Fruit fly (Drosophila melanogaster) whole organism, prepupa: ENCODE measurements around the gene et.

Experiments
- CG11294 ChIP-seq: fragments of 200-800 bp; sonication (Bioruptor generic); IDR thresholded peaks from 2 replicates; pipeline ENCODE4 v1.3.6; 2022; ENCODE audit warnings: missing biosample characterization, missing genetic modification characterization
- CG1621 ChIP-seq: fragments of 200-800 bp; sonication (Bioruptor generic); optimal IDR thresholded peaks from 3 replicates; lab custom pipeline; 2018; ENCODE audit warnings: missing biosample characterization, mild to moderate bottlenecking, missing genetic modification characterization
- CG3032 ChIP-seq: fragments of 200-800 bp; optimal IDR thresholded peaks from 2 replicates; lab custom pipeline; 2019; ENCODE audit warnings: missing biosample characterization, mild to moderate bottlenecking, missing genetic modification characterization, moderate library complexity
- CG34406 ChIP-seq: fragments of 200-800 bp; sonication (Bioruptor generic); optimal IDR thresholded peaks from 3 replicates; lab custom pipeline; 2016; ENCODE audit warnings: missing biosample characterization, missing genetic modification characterization
- CG3919 ChIP-seq: fragments of 200-800 bp; sonication (Bioruptor generic); optimal IDR thresholded peaks from 3 replicates; lab custom pipeline; 2016; ENCODE audit warnings: missing biosample characterization, missing genetic modification characterization
- CG4318 ChIP-seq: fragments of 200-800 bp; sonication (Bioruptor generic); optimal IDR thresholded peaks from 3 replicates; lab custom pipeline; 2017; ENCODE audit warnings: missing biosample characterization, mild to moderate bottlenecking, missing genetic modification characterization
- CG6163 ChIP-seq: fragments of 200-800 bp; sonication (Bioruptor generic); IDR thresholded peaks from 3 replicates; pipeline ENCODE4 v1.3.6; 2022; ENCODE audit warnings: missing biosample characterization, missing genetic modification characterization
- CG6854 ChIP-seq: fragments of 200-800 bp; sonication (Bioruptor generic); optimal IDR thresholded peaks from 2 replicates; lab custom pipeline; 2017; ENCODE audit warnings: missing biosample characterization, mild to moderate bottlenecking, missing genetic modification characterization
- CG7368 ChIP-seq: fragments of 200-800 bp; sonication (Bioruptor generic); optimal IDR thresholded peaks from 3 replicates; lab custom pipeline; 2016; ENCODE audit warnings: missing biosample characterization, missing genetic modification characterization
- CG8119 ChIP-seq: fragments of 200-800 bp; sonication (Bioruptor generic); IDR thresholded peaks from 3 replicates; pipeline ENCODE4 v1.3.6; 2022; ENCODE audit warnings: missing biosample characterization, missing genetic modification characterization
- Eip78C ChIP-seq: fragments of 200-800 bp; sonication (Bioruptor generic); peaks from one replicate; lab custom pipeline; 2016; ENCODE audit warnings: missing biosample characterization, missing genetic modification characterization
- Eip93F ChIP-seq: fragments of 200-800 bp; sonication (Bioruptor generic); optimal IDR thresholded peaks from 2 replicates; lab custom pipeline; 2016; ENCODE audit warnings: missing biosample characterization, mild to moderate bottlenecking, missing genetic modification characterization
- OdsH ChIP-seq: fragments of 200-800 bp; sonication (Bioruptor generic); optimal IDR thresholded peaks from 3 replicates; lab custom pipeline; 2016; ENCODE audit warnings: missing biosample characterization, missing genetic modification characterization
- Sox102F ChIP-seq: fragments of 200-800 bp; sonication (Bioruptor generic); optimal IDR thresholded peaks from 2 replicates; lab custom pipeline; 2016; ENCODE audit warnings: missing biosample characterization, mild to moderate bottlenecking, missing genetic modification characterization
- Sox14 ChIP-seq: fragments of 200-800 bp; sonication (Bioruptor generic); optimal IDR thresholded peaks from 3 replicates; lab custom pipeline; 2016; ENCODE audit warnings: missing biosample characterization, missing genetic modification characterization
- achi ChIP-seq: fragments of 200-800 bp; sonication (Bioruptor generic); optimal IDR thresholded peaks from 3 replicates; lab custom pipeline; 2016; ENCODE audit warnings: missing biosample characterization, missing genetic modification characterization
- cyc ChIP-seq: fragments of 200-800 bp; sonication (Bioruptor generic); optimal IDR thresholded peaks from 3 replicates; lab custom pipeline; 2016; ENCODE audit warnings: missing biosample characterization, missing genetic modification characterization
- dsx ChIP-seq: fragments of 200-800 bp; optimal IDR thresholded peaks from 3 replicates; lab custom pipeline; 2019; ENCODE audit warnings: missing biosample characterization, mild to moderate bottlenecking, missing genetic modification characterization, moderate library complexity; ENCODE audit not compliant: poor library complexity, severe bottlenecking
- eg ChIP-seq: fragments of 200-800 bp; sonication (Bioruptor generic); IDR thresholded peaks from 3 replicates; pipeline ENCODE4 v1.3.6; 2022; ENCODE audit warnings: missing biosample characterization, missing genetic modification characterization
- esn ChIP-seq: fragments of 200-800 bp; sonication (Bioruptor generic); optimal IDR thresholded peaks from 2 replicates; lab custom pipeline; 2016; ENCODE audit warnings: missing biosample characterization, mild to moderate bottlenecking, missing genetic modification characterization, moderate library complexity
- fd59A ChIP-seq: fragments of 200-800 bp; sonication (Bioruptor generic); optimal IDR thresholded peaks from 2 replicates; lab custom pipeline; 2017; ENCODE audit warnings: missing biosample characterization, mild to moderate bottlenecking, missing genetic modification characterization, missing genetic modification reagents
- fkh ChIP-seq: fragments of 200-800 bp; sonication (Bioruptor generic); optimal IDR thresholded peaks from 3 replicates; lab custom pipeline; 2017; ENCODE audit warnings: missing biosample characterization, mild to moderate bottlenecking, missing genetic modification characterization, moderate library complexity
- lz ChIP-seq: fragments of 200-800 bp; sonication (Bioruptor generic); optimal IDR thresholded peaks from 3 replicates; lab custom pipeline; 2016; ENCODE audit warnings: missing biosample characterization, missing genetic modification characterization
- salr ChIP-seq, 2 experiments: fragments of 200-800 bp; sonication (Bioruptor generic); optimal IDR thresholded peaks; 3 replicates each; lab custom pipeline; 2016 to 2018; ENCODE audit warnings: missing biosample characterization in 2 of 2, missing genetic modification characterization in 2 of 2, mild to moderate bottlenecking in 1 of 2
- ss ChIP-seq, 2 experiments: fragments of 200-800 bp; sonication (Bioruptor generic); optimal IDR thresholded peaks; 2 replicates in 1 of 2; 3 replicates in 1 of 2; lab custom pipeline; 2017 to 2018; ENCODE audit warnings: mild to moderate bottlenecking in 2 of 2, missing biosample characterization in 2 of 2, missing genetic modification characterization in 2 of 2, moderate library complexity in 1 of 2
- svp ChIP-seq: fragments of 200-800 bp; sonication (Bioruptor generic); peaks from one replicate; lab custom pipeline; 2016; ENCODE audit warnings: missing biosample characterization, missing genetic modification characterization
- topi ChIP-seq: fragments of 200-800 bp; sonication (Bioruptor generic); optimal IDR thresholded peaks from 3 replicates; lab custom pipeline; 2016; ENCODE audit warnings: missing biosample characterization, missing genetic modification characterization
- vri ChIP-seq: fragments of 200-800 bp; sonication (Bioruptor generic); optimal IDR thresholded peaks from 3 replicates; lab custom pipeline; 2016; ENCODE audit warnings: missing biosample characterization, mild to moderate bottlenecking, missing genetic modification characterization

et gene

DNA sequence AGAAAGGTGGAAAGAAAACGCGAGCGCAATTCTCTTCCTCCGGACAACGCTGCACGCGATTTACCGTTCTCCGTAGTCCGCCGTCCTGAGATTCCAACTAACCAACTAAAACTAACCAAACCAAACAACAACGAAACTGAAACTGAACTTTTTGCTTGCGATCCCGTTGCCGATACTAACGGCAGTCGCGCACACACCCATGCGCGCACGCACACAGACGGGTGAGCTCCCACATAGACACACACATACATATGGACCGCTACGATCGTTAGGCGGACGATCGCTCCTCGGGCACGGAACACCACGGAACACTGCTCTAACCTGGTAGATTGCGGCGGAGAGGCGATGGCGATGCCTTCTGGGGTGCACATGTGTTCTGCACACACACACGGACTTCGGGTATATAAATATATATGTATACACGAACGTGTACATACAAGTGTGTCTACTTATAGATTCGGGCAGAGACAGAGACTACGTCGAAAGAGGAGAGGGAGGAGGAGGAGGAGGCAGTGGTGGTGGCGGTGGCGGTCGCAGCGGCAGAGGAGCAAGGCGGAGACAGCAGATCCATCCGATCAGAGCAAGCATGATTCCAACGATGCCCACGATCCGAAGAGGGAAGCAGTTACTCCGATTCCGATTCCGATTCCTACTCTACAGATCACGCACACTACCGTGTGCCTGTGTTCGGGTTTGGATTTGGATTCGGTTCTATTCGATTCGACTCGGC lies 37.4 kb upstream of the et start, which contains the start of gene meso18E:
meso18E (minus strand) TSS at position 148 of the 730 bp plus-strand sequence.
- peak; percentile 79 for TF ChIP-seq svp (GFP tag; lab: Kevin White, UChicago)
- peak; percentile 40 for TF ChIP-seq Eip78C (GFP tag; lab: Kevin White, UChicago)
- no peak for TF ChIP-seq CG6163 (GFP tag; lab: Robert Waterston, UW)
- no peak for TF ChIP-seq fd59A (GFP tag; lab: Kevin White, UChicago)
- TF ChIP-seq Sox14 (GFP tag; lab: Kevin White, UChicago): no peak
- 0 out of 3 replicates have a peak, but pooled peaks have one; percentile 7 for TF ChIP-seq eg (GFP tag; lab: Robert Waterston, UW)
- no peak for TF ChIP-seq CG8119 (GFP tag; lab: Robert Waterston, UW)

DNA sequence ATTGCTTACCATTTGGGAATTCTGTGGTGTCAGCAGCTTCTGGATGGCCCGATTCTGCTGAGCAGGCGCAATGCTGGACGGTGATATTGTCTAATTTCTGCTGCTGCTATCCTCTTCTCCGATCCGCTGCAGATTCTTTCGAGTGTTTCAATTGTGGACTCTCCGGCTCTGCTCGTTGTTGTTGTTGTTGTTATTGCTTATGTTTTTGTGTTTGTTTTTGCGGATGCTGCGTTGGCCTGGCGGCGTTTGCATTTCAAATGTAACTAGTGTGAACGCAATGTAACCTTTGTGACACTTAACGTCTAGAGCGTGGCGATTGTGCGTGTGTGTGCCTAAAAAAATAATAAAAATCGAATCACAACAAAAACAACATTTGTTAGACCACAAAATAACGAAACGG lies 36.2 kb upstream of the et start:
- no peak for TF ChIP-seq vri (GFP tag; lab: Kevin White, UChicago)
- no peak for TF ChIP-seq fkh (GFP tag; lab: Kevin White, UChicago)
- TF ChIP-seq salr (GFP tag; optimal IDR thresholded peaks at IDR 0.05; lab: Kevin White, UChicago): no peak
- no peak for TF ChIP-seq CG34406 (GFP tag; lab: Kevin White, UChicago)
- no peak for TF ChIP-seq CG3919 (GFP tag; lab: Kevin White, UChicago)
- no peak for TF ChIP-seq ss (GFP tag; optimal IDR thresholded peaks at IDR 0.05; lab: Kevin White, UChicago)
- TF ChIP-seq Eip93F (GFP tag; lab: Kevin White, UChicago): no peak
- no peak for TF ChIP-seq Sox102F (GFP tag; lab: Kevin White, UChicago)
- TF ChIP-seq cyc (GFP tag; lab: Kevin White, UChicago): no peak

- TF ChIP-seq Sox14 (GFP tag; lab: Kevin White, UChicago) (peak; percentile 56), eg (GFP tag; lab: Robert Waterston, UW) (no peak), lz (GFP tag; lab: Kevin White, UChicago) (peak; percentile 1), CG4318 (GFP tag; lab: Kevin White, UChicago) (no peak), esn (GFP tag; lab: Kevin White, UChicago) (peak; percentile 13), CG1621 (peak; percentile 43), CG34406 (GFP tag; lab: Kevin White, UChicago) (no peak), achi (GFP tag; lab: Kevin White, UChicago) (peak; percentile 12), fd59A (GFP tag; lab: Kevin White, UChicago) (no peak), Eip78C (GFP tag; lab: Kevin White, UChicago) (peak; percentile 66)
- TF ChIP-seq, all 60 proteins: peak for 6
These were observed 28.4 kb upstream of the et start, which contains the start of the genes CG14230 and CG14232 for dm6 chrX:19704083-19704482. TSS of gene CG14230 (plus strand) at chrX:19704176. TSS of gene CG14232 (minus strand) at chrX:19704259.

- TF ChIP-seq dsx (GFP tag; lab: Kevin White, UChicago): no peak
- TF ChIP-seq CG11294: no peak
- peak; percentile 32 for TF ChIP-seq esn (GFP tag; lab: Kevin White, UChicago)
- peak; percentile 67 for TF ChIP-seq Eip78C (GFP tag; lab: Kevin White, UChicago)
- peak; percentile 43; the same call in 1 of the 3 replicates for TF ChIP-seq CG6163 (GFP tag; lab: Robert Waterston, UW)
- peak; percentile 21 for TF ChIP-seq achi (GFP tag; lab: Kevin White, UChicago)
- TF ChIP-seq OdsH (GFP tag; lab: Kevin White, UChicago): no peak
- peak; percentile 20 for TF ChIP-seq CG3032 (tag; lab: Kevin White, UChicago)
These were observed 25.9 kb upstream of the et start, which contains the start of gene Tcs4 for dm6 chrX:19701611-19702010. TSS of gene Tcs4 (minus strand) at chrX:19701755.

- TF ChIP-seq CG7368 (GFP tag; lab: Kevin White, UChicago) (no peak), Sox14 (GFP tag; lab: Kevin White, UChicago) (peak; percentile 48), svp (GFP tag; lab: Kevin White, UChicago) (no peak), CG6163 (GFP tag; lab: Robert Waterston, UW) (0 out of 3 replicates have a peak, but pooled peaks have one; percentile 24), CG8119 (GFP tag; lab: Robert Waterston, UW) (no peak), Eip93F (GFP tag; lab: Kevin White, UChicago) (no peak), ss (GFP tag; optimal IDR thresholded peaks at IDR 0.05; lab: Kevin White, UChicago) (peak; percentile 30 to 55), Eip78C (GFP tag; lab: Kevin White, UChicago) (peak; percentile 60), topi (GFP tag; lab: Kevin White, UChicago) (peak; percentile 31), CG6854 (GFP tag; lab: Kevin White, UChicago) (peak; percentile 10), esn (GFP tag; lab: Kevin White, UChicago) (peak; percentile 21), CG1621 (peak; percentile 63)
These were observed 21.7 kb upstream of the et start for dm6 chrX:19697255-19697877.
